Fruit fly (Drosophila melanogaster): ENCODE measurements around the gene Uck.

dm6 chr3R:24289768-24290349, at the start of gene Uck, which contains the start of gene CG34290:
- TF ChIP-seq CG8478 (optimal IDR thresholded peaks at IDR 0.05): no peak
- peak; percentile 3 to 29 for TF ChIP-seq CTCF (optimal IDR thresholded peaks at IDR 0.05)
